Worm (Caenorhabditis elegans): ENCODE results near the gene F40A3.2.

The F40A3.2 gene

DNA sequence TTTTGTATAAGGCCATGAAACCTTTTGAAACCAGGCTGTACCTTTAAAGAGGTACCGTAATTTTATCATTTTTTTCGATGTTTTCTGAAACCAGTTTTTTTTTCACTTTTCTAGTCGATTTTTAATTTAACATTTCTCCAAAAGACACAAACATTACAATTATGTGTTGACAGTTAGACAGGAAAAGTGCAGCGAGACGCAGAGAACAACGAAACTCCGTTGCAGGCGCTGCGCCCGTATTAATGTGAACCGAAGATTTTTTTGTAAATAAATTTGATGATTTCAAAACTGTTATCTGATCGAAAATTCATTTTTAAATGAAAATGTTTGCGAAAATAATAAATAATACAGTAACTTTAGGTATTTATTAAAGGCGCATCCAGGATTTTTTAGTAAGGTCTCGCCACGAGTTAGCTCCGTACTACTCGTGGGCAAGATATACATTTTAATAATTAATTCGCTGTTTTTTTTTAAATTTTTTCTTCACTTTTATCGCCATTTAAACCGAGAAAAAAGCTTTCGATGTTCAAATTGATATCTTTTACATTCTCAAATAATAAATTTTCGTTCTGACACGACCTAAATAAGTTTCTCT is 1.7 kb upstream of the F40A3.2 start, which contains the start of gene F40A3.3:
Gene F40A3.3, plus strand, starts transcription at position 564 of the 595 bp plus-strand sequence.
- TF ChIP-seq ceh-82 (tag; optimal IDR thresholded peaks at IDR 0.05) (no peak), nhr-28 (tag; optimal IDR thresholded peaks at IDR 0.05) (peak; percentile 15), mep-1 (tag; optimal IDR thresholded peaks at IDR 0.05) (peak; percentile 4), lsy-2 (tag; optimal IDR thresholded peaks at IDR 0.05) (peak in 1 of 2 experiments; percentile 24), daf-16 (GFP tag; optimal IDR thresholded peaks at IDR 0.05) (no peak), daf-16 (tag; optimal IDR thresholded peaks at IDR 0.05) (peak; percentile 90), ceh-28 (tag; optimal IDR thresholded peaks at IDR 0.05) (no peak), spr-1 (tag; optimal IDR thresholded peaks at IDR 0.05) (no peak), unc-62 (GFP tag; optimal IDR thresholded peaks at IDR 0.05 in 1 of 2) (peak in 1 of 2 experiments; percentile 2), unc-62 (tag; optimal IDR thresholded peaks at IDR 0.05) (no peak), nhr-237 (tag; optimal IDR thresholded peaks at IDR 0.05) (no peak)

DNA sequence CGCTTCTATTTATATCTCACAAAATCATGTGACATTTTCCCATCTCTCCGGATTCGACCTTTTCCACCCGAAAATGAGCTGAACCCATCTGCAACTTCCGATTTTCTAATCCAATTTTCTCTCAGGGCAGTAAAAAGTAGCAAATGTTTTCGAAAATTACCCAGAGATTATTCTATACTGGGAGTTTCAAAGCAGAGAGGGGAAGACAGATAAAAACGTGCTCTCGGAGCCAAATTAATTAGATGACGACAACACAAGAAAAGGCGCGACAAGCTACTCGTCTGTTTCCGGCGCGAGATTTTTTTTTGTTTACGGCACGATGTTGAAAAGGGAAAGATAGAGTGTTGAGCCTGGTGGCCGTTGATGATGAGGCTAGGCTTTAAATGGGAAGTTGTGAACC is 5.7 kb downstream of the F40A3.2 start:
- TF ChIP-seq ceh-32 (tag; optimal IDR thresholded peaks at IDR 0.05; ENCODE audit: poor library complexity) (no peak), aha-1 (tag) (peak; percentile 84), ctbp-1 (GFP tag; IDR thresholded peaks at IDR 0.05) (no peak), nhr-11 (tag; optimal IDR thresholded peaks at IDR 0.05) (peak; percentile 1), ceh-44 (GFP tag; IDR thresholded peaks at IDR 0.05) (no peak)

DNA sequence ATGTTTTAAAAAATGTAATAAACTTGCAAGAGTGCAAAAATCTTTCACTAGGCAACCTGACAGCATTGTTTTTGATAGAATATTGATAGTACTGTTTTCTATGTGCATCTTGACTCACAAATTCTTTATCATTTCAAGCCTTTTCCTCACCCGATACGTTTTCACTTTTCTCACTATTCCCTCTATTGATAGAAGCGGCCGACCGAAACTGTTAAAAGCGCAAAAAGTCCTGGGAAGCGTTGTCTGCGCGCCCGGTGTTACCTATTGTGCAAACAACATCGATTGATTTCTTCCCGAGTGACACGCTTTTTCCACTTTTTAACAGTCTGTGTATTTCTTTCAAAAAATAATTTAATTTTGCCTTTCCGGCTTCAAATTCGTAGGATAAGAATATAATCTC is 9.3 kb downstream of the F40A3.2 start:
- no peak for TF ChIP-seq snpc-4 (tag; optimal IDR thresholded peaks at IDR 0.05)
- no peak for TF ChIP-seq saeg-2 (GFP tag; IDR thresholded peaks at IDR 0.05)
- peak; percentile 9 for TF ChIP-seq nhr-6 (tag; optimal IDR thresholded peaks at IDR 0.05)
- TF ChIP-seq daf-19 (GFP tag; conservative IDR thresholded peaks at IDR 0.05) = no peak
- no peak for TF ChIP-seq ztf-7 (tag; optimal IDR thresholded peaks at IDR 0.05)
- no peak for TF ChIP-seq daf-16 (GFP tag; optimal IDR thresholded peaks at IDR 0.05)
- TF ChIP-seq daf-16 (tag; optimal IDR thresholded peaks at IDR 0.05) = peak; percentile 69
- TF ChIP-seq mes-2 (tag; optimal IDR thresholded peaks at IDR 0.05; ENCODE audit: poor library complexity, severe bottlenecking) = peak; percentile 22
- TF ChIP-seq php-3 (GFP tag; IDR thresholded peaks at IDR 0.05) = no peak
- no peak for TF ChIP-seq snpc-1.2 (GFP tag; IDR thresholded peaks at IDR 0.05)
- TF ChIP-seq fkh-10 (GFP tag; optimal IDR thresholded peaks at IDR 0.05) = no peak
- no peak for TF ChIP-seq R02D3.7 (tag; optimal IDR thresholded peaks at IDR 0.05)
- no peak for TF ChIP-seq Y48G9A.11 (GFP tag; IDR thresholded peaks at IDR 0.05)
- TF ChIP-seq duxl-1 (tag; optimal IDR thresholded peaks at IDR 0.05; ENCODE audit: poor library complexity) = no peak
- TF ChIP-seq hlh-11 (tag; optimal IDR thresholded peaks at IDR 0.05) = peak; percentile 54
- TF ChIP-seq attf-4 (tag; optimal IDR thresholded peaks at IDR 0.05) = no peak
- TF ChIP-seq dve-1 (tag; optimal IDR thresholded peaks at IDR 0.05; ENCODE audit: insufficient read depth) = peak; percentile 43
- no peak for TF ChIP-seq lim-7 (GFP tag; IDR thresholded peaks at IDR 0.05)
- no peak for TF ChIP-seq lin-15B (tag; optimal IDR thresholded peaks at IDR 0.05)
- TF ChIP-seq arid-1 (GFP tag; conservative IDR thresholded peaks at IDR 0.05) = no peak
- TF ChIP-seq F37D6.2 (tag; optimal IDR thresholded peaks at IDR 0.05) = no peak
- no peak for TF ChIP-seq nhr-41 (GFP tag; IDR thresholded peaks at IDR 0.05)
- no peak for TF ChIP-seq dmd-8 (GFP tag; IDR thresholded peaks at IDR 0.05)
- no peak for TF ChIP-seq F49E8.2 (tag; optimal IDR thresholded peaks at IDR 0.05; ENCODE audit: borderline replicate concordance)
- TF ChIP-seq hmg-1.1 (GFP tag; IDR thresholded peaks at IDR 0.05) = no peak
- no peak for TF ChIP-seq ZK546.5 (tag; optimal IDR thresholded peaks at IDR 0.05)
- TF ChIP-seq pqm-1 (tag; optimal IDR thresholded peaks at IDR 0.05) = peak; percentile 80
- TF ChIP-seq daf-8 (GFP tag; IDR thresholded peaks at IDR 0.05) = no peak
- no peak for TF ChIP-seq nhr-25 (tag; optimal IDR thresholded peaks at IDR 0.05; ENCODE audit: borderline replicate concordance, insufficient read depth)
- no peak for TF ChIP-seq T26A8.4 (GFP tag; IDR thresholded peaks at IDR 0.05)
- TF ChIP-seq hif-1 (tag; optimal IDR thresholded peaks at IDR 0.05) = no peak
- TF ChIP-seq mep-1 (tag; optimal IDR thresholded peaks at IDR 0.05) = no peak
- TF ChIP-seq lsy-2 (tag; optimal IDR thresholded peaks at IDR 0.05) = no peak
- peak; percentile 45 for TF ChIP-seq dmd-6 (GFP tag; IDR thresholded peaks at IDR 0.05)
- TF ChIP-seq nhr-28 (tag; optimal IDR thresholded peaks at IDR 0.05) = peak; percentile 37
- TF ChIP-seq sdz-12 (GFP tag; optimal IDR thresholded peaks at IDR 0.05) = no peak
- no peak for TF ChIP-seq lin-1 (GFP tag; IDR thresholded peaks at IDR 0.05)
